ENCODE assay signal across 1 fruit fly cellular context in the genomic region with DNA sequence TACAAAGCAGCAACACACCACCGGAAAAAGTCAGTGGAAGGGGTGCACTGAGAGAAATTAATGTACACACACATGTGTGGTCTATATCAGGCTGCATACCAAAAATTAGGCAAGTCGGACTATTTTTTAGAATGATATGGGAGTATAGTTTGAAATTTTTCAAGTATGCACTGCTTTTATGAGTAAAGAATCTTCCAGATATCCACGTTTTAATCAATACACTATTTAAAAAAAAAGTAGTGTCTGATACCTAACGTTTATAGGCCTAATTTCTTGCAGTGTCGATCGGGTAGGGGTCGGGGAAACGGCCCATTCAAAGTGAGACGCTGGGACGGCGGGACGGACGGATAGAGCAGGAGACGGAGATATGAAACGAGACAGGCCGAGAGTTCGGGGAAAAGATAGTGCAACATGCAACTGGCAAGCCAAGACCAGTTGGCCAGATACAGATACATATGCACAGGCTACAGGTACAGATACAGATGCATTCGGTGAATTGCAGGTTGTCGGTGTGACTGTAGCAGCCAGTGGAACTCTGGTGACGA.
TF ChIP-seq lines count a peak whose summit lies in the region.

No protein-coding gene starts in this region.

TF ChIP-seq in whole organism, embryonic, 481 proteins besides CTCF, POLR2A, EP300 and RAD21 (continued from another document):
- TF ChIP-seq esg (GFP tag; conservative IDR thresholded peaks at IDR 0.05; lab: Robert Waterston, UW) = peak; percentile 89
- peak; percentile 87 for TF ChIP-seq CG4707 (GFP tag; optimal IDR thresholded peaks at IDR 0.05; lab: Kevin White, UChicago)
- 0 out of 3 replicates have a peak, but pooled peaks have one; percentile 27 for TF ChIP-seq z (GFP tag; IDR thresholded peaks at IDR 0.05; lab: Robert Waterston, UW)
- peak; percentile 87 for TF ChIP-seq CG17568 (GFP tag; optimal IDR thresholded peaks at IDR 0.05; lab: Kevin White, UChicago)
- peak; percentile 94 for TF ChIP-seq sisA (GFP tag; IDR thresholded peaks at IDR 0.05; lab: Robert Waterston, UW)
- TF ChIP-seq hkb (optimal IDR thresholded peaks at IDR 0.05; lab: Kevin White, UChicago) = no peak
- peak; percentile 91 for TF ChIP-seq hkb (GFP tag; IDR thresholded peaks at IDR 0.05; lab: Robert Waterston, UW)
- TF ChIP-seq gcm2 (GFP tag; optimal IDR thresholded peaks at IDR 0.05; lab: Kevin White, UChicago) = peak; percentile 72
- TF ChIP-seq CG8359 (GFP tag; optimal IDR thresholded peaks at IDR 0.05; lab: Kevin White, UChicago; ENCODE audit: borderline replicate concordance) = peak; percentile 90
- TF ChIP-seq CG6765 (GFP tag; optimal IDR thresholded peaks at IDR 0.05; lab: Kevin White, UChicago) = peak; percentile 31
- no peak for TF ChIP-seq vnd (GFP tag; IDR thresholded peaks at IDR 0.05; lab: Robert Waterston, UW; ENCODE audit: partially characterized antibody)
- TF ChIP-seq corto (GFP tag; optimal IDR thresholded peaks at IDR 0.05; lab: Kevin White, UChicago) = no peak
- TF ChIP-seq CG8290 (GFP tag; optimal IDR thresholded peaks at IDR 0.05; lab: Kevin White, UChicago) = peak; percentile 96
- peak; percentile 48 to 93 for TF ChIP-seq CG8290 (tag; optimal IDR thresholded peaks at IDR 0.05; lab: Kevin White, UChicago)
- TF ChIP-seq mam (GFP tag; optimal IDR thresholded peaks at IDR 0.05; lab: Kevin White, UChicago) = peak; percentile 78
- TF ChIP-seq CG6654 (GFP tag; optimal IDR thresholded peaks at IDR 0.05; lab: Kevin White, UChicago) = peak; percentile 82
- TF ChIP-seq Trl (optimal IDR thresholded peaks at IDR 0.05; lab: Kevin White, UChicago) = no peak
- peak; percentile 92 for TF ChIP-seq Trl (GFP tag; optimal IDR thresholded peaks at IDR 0.05; lab: Kevin White, UChicago)
- peak; percentile 98 for TF ChIP-seq dmrt11E (tag; optimal IDR thresholded peaks at IDR 0.05; lab: Kevin White, UChicago)
- TF ChIP-seq jigr1 (GFP tag; IDR thresholded peaks at IDR 0.05; lab: Robert Waterston, UW) = peak; percentile 89
- peak; percentile 88 for TF ChIP-seq ci (GFP tag; IDR thresholded peaks at IDR 0.05; lab: Robert Waterston, UW)
- TF ChIP-seq CG18619 (GFP tag; optimal IDR thresholded peaks at IDR 0.05; lab: Kevin White, UChicago) = peak; percentile 89
- peak; percentile 73; the same call in 1 of the 2 replicates for TF ChIP-seq aop (GFP tag; IDR thresholded peaks at IDR 0.05; lab: Robert Waterston, UW)
- TF ChIP-seq nau (GFP tag; optimal IDR thresholded peaks at IDR 0.05; lab: Kevin White, UChicago) = peak; percentile 84
- TF ChIP-seq maf-S (GFP tag; optimal IDR thresholded peaks at IDR 0.05; lab: Kevin White, UChicago) = peak; percentile 82
- peak; percentile 88 for TF ChIP-seq ind (GFP tag; optimal IDR thresholded peaks at IDR 0.05; lab: Kevin White, UChicago)
- TF ChIP-seq sob (GFP tag; IDR thresholded peaks at IDR 0.05; lab: Robert Waterston, UW) = peak; percentile 80
- TF ChIP-seq CG2712 (tag; optimal IDR thresholded peaks at IDR 0.05; lab: Kevin White, UChicago) = peak; percentile 98
- TF ChIP-seq amos (GFP tag; IDR thresholded peaks at IDR 0.05; lab: Robert Waterston, UW; ENCODE audit: partially characterized antibody) = no peak
- TF ChIP-seq klu (GFP tag; IDR thresholded peaks at IDR 0.05; lab: Robert Waterston, UW) = peak; percentile 69
- TF ChIP-seq ro (GFP tag; IDR thresholded peaks at IDR 0.05; lab: Robert Waterston, UW) = peak; percentile 75; the same call in 1 of the 2 replicates
- TF ChIP-seq vvl (GFP tag; IDR thresholded peaks at IDR 0.05; lab: Robert Waterston, UW) = peak; percentile 93
- TF ChIP-seq CG12659 (GFP tag; optimal IDR thresholded peaks at IDR 0.05; lab: Kevin White, UChicago) = peak; percentile 90
- TF ChIP-seq nom (GFP tag; optimal IDR thresholded peaks at IDR 0.05; lab: Kevin White, UChicago) = peak; percentile 89
- TF ChIP-seq ftz-f1 (GFP tag; optimal IDR thresholded peaks at IDR 0.05; lab: Kevin White, UChicago) = no peak
- TF ChIP-seq PHDP (tag; optimal IDR thresholded peaks at IDR 0.05; lab: Kevin White, UChicago) = peak; percentile 89
- TF ChIP-seq CG8765 (GFP tag; IDR thresholded peaks at IDR 0.05; lab: Robert Waterston, UW) = peak; percentile 87
- TF ChIP-seq CG16863 (GFP tag; optimal IDR thresholded peaks at IDR 0.05; lab: Kevin White, UChicago) = peak; percentile 94
- TF ChIP-seq CG3065 (GFP tag; optimal IDR thresholded peaks at IDR 0.05; lab: Kevin White, UChicago) = peak; percentile 84
- TF ChIP-seq oc (tag; optimal IDR thresholded peaks at IDR 0.05; lab: Kevin White, UChicago) = peak; percentile 91
- TF ChIP-seq Bteb2 (GFP tag; optimal IDR thresholded peaks at IDR 0.05; lab: Kevin White, UChicago) = peak; percentile 81
- peak; percentile 87 for TF ChIP-seq sens-2 (GFP tag; IDR thresholded peaks at IDR 0.05; lab: Robert Waterston, UW)
- TF ChIP-seq CoRest (tag; optimal IDR thresholded peaks at IDR 0.05; lab: Kevin White, UChicago) = peak; percentile 95
- TF ChIP-seq schlank (tag; optimal IDR thresholded peaks at IDR 0.05; lab: Kevin White, UChicago) = no peak
- peak; percentile 83 for TF ChIP-seq CG30020 (tag; optimal IDR thresholded peaks at IDR 0.05; lab: Kevin White, UChicago)
- peak; percentile 85 for TF ChIP-seq HLH3B (GFP tag; IDR thresholded peaks at IDR 0.05; lab: Robert Waterston, UW)
- peak; percentile 46 for TF ChIP-seq MESR4 (GFP tag; optimal IDR thresholded peaks at IDR 0.05; lab: Kevin White, UChicago)
- TF ChIP-seq dimm (GFP tag; IDR thresholded peaks at IDR 0.05; lab: Robert Waterston, UW) = peak; percentile 71
- peak; percentile 96 for TF ChIP-seq Sox102F (GFP tag; optimal IDR thresholded peaks at IDR 0.05; lab: Kevin White, UChicago)
- peak; percentile 95 for TF ChIP-seq az2 (GFP tag; optimal IDR thresholded peaks at IDR 0.05; lab: Kevin White, UChicago)
- peak; percentile 97 for TF ChIP-seq CG14710 (tag; optimal IDR thresholded peaks at IDR 0.05; lab: Kevin White, UChicago)
- TF ChIP-seq CG12219 (GFP tag; optimal IDR thresholded peaks at IDR 0.05; lab: Kevin White, UChicago) = peak; percentile 91
- TF ChIP-seq tio (GFP tag; optimal IDR thresholded peaks at IDR 0.05; lab: Kevin White, UChicago) = peak; percentile 93
- peak; percentile 98 for TF ChIP-seq CG18262 (tag; optimal IDR thresholded peaks at IDR 0.05; lab: Kevin White, UChicago)
- TF ChIP-seq phol (tag; optimal IDR thresholded peaks at IDR 0.05; lab: Kevin White, UChicago) = peak; percentile 97
- TF ChIP-seq CG10959 (GFP tag; IDR thresholded peaks at IDR 0.05; lab: Robert Waterston, UW) = peak; percentile 95
- peak; percentile 80 for TF ChIP-seq Fer3 (tag; optimal IDR thresholded peaks at IDR 0.05; lab: Kevin White, UChicago)
- TF ChIP-seq CG17912 (GFP tag; optimal IDR thresholded peaks at IDR 0.05; lab: Kevin White, UChicago) = peak; percentile 35
- TF ChIP-seq psq (GFP tag; optimal IDR thresholded peaks at IDR 0.05; lab: Kevin White, UChicago) = peak; percentile 77
